Worm (Caenorhabditis elegans) whole organism, late embryonic: Measurements from ENCODE around the gene lag-1.

ENCODE experiments used
- F13H6.1 ChIP-seq: sonication (generic microtip); optimal IDR thresholded peaks from 2 replicates; lab custom pipeline; 2016; ENCODE audit warnings: missing genetic modification characterization, missing compliant biosample characterization
- K02D7.2 ChIP-seq: sonication (generic microtip); optimal IDR thresholded peaks from 2 replicates; lab custom pipeline; 2017; ENCODE audit warnings: mild to moderate bottlenecking, missing genetic modification characterization, missing compliant biosample characterization
- K09A11.1 ChIP-seq: sonication (generic microtip); optimal IDR thresholded peaks from 2 replicates; lab custom pipeline; 2017; ENCODE audit warnings: antibody characterized with exemption, mild to moderate bottlenecking, missing genetic modification characterization, missing compliant biosample characterization; ENCODE audit not compliant: insufficient read depth
- T23F11.4 ChIP-seq: fragments of 200-800 bp; sonication (Bioruptor generic); optimal IDR thresholded peaks from 2 replicates; lab custom pipeline; 2018; ENCODE audit warnings: mild to moderate bottlenecking, missing genetic modification characterization, missing compliant biosample characterization
- ama-1 ChIP-seq: fragments of 150-350 bp; optimal IDR thresholded peaks from 2 replicates; lab custom pipeline; 2014
- ceh-14 ChIP-seq: sonication (generic microtip); optimal IDR thresholded peaks from 2 replicates; lab custom pipeline; 2016; ENCODE audit warnings: missing genotype, missing genetic modification characterization, missing compliant biosample characterization
- ceh-18 ChIP-seq: sonication (generic microtip); optimal IDR thresholded peaks from 2 replicates; lab custom pipeline; 2016; ENCODE audit warnings: missing genetic modification characterization, missing compliant biosample characterization
- ceh-19 ChIP-seq: fragments of 200-800 bp; sonication (Bioruptor generic); optimal IDR thresholded peaks from 2 replicates; lab custom pipeline; 2018; ENCODE audit warnings: mild to moderate bottlenecking, missing genetic modification characterization, missing compliant biosample characterization
- ceh-2 ChIP-seq: sonication (generic microtip); optimal IDR thresholded peaks from 2 replicates; lab custom pipeline; 2016; ENCODE audit warnings: missing genotype, missing genetic modification characterization, missing compliant biosample characterization
- ceh-22 ChIP-seq: sonication (generic microtip); optimal IDR thresholded peaks from 2 replicates; lab custom pipeline; 2017; ENCODE audit warnings: missing biosample characterization, missing genetic modification characterization
- ceh-31 ChIP-seq: sonication (generic microtip); optimal IDR thresholded peaks from 2 replicates; lab custom pipeline; 2016; ENCODE audit warnings: missing genetic modification characterization, missing compliant biosample characterization
- ceh-34 ChIP-seq: sonication (generic microtip); optimal IDR thresholded peaks from 2 replicates; lab custom pipeline; 2016; ENCODE audit warnings: mild to moderate bottlenecking, missing genetic modification characterization, missing compliant biosample characterization
- che-1 ChIP-seq: sonication (generic microtip); optimal IDR thresholded peaks from 2 replicates; lab custom pipeline; 2016; ENCODE audit warnings: mild to moderate bottlenecking, missing genetic modification characterization, missing compliant biosample characterization
- dmd-4 ChIP-seq: sonication (generic microtip); optimal IDR thresholded peaks from 2 replicates; lab custom pipeline; 2016; ENCODE audit warnings: borderline replicate concordance, missing genetic modification characterization, missing compliant biosample characterization
- elt-2 ChIP-seq: sonication (generic microtip); optimal IDR thresholded peaks from 2 replicates; lab custom pipeline; 2016; ENCODE audit warnings: missing genetic modification reagents, missing genetic modification characterization, missing compliant biosample characterization
- elt-4 ChIP-seq: sonication (generic microtip); optimal IDR thresholded peaks from 2 replicates; lab custom pipeline; 2016; ENCODE audit warnings: missing genetic modification characterization, missing compliant biosample characterization
- ets-4 ChIP-seq: sonication (generic microtip); optimal IDR thresholded peaks from 2 replicates; lab custom pipeline; 2016; ENCODE audit warnings: missing genetic modification characterization, missing compliant biosample characterization
- eyg-1 ChIP-seq: sonication (generic microtip); optimal IDR thresholded peaks from 2 replicates; lab custom pipeline; 2016; ENCODE audit warnings: missing genotype, missing genetic modification characterization, missing compliant biosample characterization
- hlh-13 ChIP-seq: fragments of 200-800 bp; sonication (Bioruptor generic); optimal IDR thresholded peaks from 2 replicates; lab custom pipeline; 2018; ENCODE audit warnings: mild to moderate bottlenecking, missing genetic modification characterization, missing compliant biosample characterization
- hlh-30 ChIP-seq: sonication (generic microtip); optimal IDR thresholded peaks from 2 replicates; lab custom pipeline; 2017; ENCODE audit warnings: antibody characterized with exemption, missing genetic modification characterization, missing compliant biosample characterization; ENCODE audit not compliant: insufficient read depth
- hlh-6 ChIP-seq: sonication (generic microtip); optimal IDR thresholded peaks from 2 replicates; lab custom pipeline; 2016; ENCODE audit warnings: missing genotype, missing genetic modification characterization, missing compliant biosample characterization
- nfya-1 ChIP-seq: sonication (generic microtip); optimal IDR thresholded peaks from 2 replicates; lab custom pipeline; 2017; ENCODE audit warnings: missing genetic modification characterization, mild to moderate bottlenecking, missing compliant biosample characterization, antibody characterized with exemption, moderate library complexity
- nhr-11 ChIP-seq: fragments of 150-350 bp; optimal IDR thresholded peaks from 2 replicates; lab custom pipeline; 2014; ENCODE audit warnings: missing biosample characterization, missing genetic modification characterization
- odd-2 ChIP-seq: sonication (generic microtip); optimal IDR thresholded peaks from 2 replicates; lab custom pipeline; 2017; ENCODE audit warnings: antibody characterized with exemption, mild to moderate bottlenecking, missing genetic modification characterization, missing compliant biosample characterization
- pat-9 ChIP-seq: fragments of 200-800 bp; sonication (Bioruptor generic); optimal IDR thresholded peaks from 2 replicates; lab custom pipeline; 2018; ENCODE audit warnings: mild to moderate bottlenecking, missing genetic modification characterization, moderate library complexity, missing compliant biosample characterization
- pros-1 ChIP-seq: fragments of 150-350 bp; optimal IDR thresholded peaks from 2 replicates; lab custom pipeline; 2014; ENCODE audit warnings: missing biosample characterization, missing genetic modification reagents, missing genetic modification characterization
- ref-2 ChIP-seq: sonication (generic microtip); optimal IDR thresholded peaks from 2 replicates; lab custom pipeline; 2016; ENCODE audit warnings: missing genetic modification characterization, missing compliant biosample characterization
- rnt-1 ChIP-seq: sonication (generic microtip); optimal IDR thresholded peaks from 2 replicates; lab custom pipeline; 2016; ENCODE audit warnings: missing genetic modification characterization, missing compliant biosample characterization
- sdc-2 ChIP-seq: sonication (generic microtip); optimal IDR thresholded peaks from 2 replicates; lab custom pipeline; 2016; ENCODE audit warnings: missing genotype, missing genetic modification characterization, missing compliant biosample characterization
- sox-2 ChIP-seq: fragments of 200-800 bp; sonication (Bioruptor generic); IDR thresholded peaks from 2 replicates; pipeline ENCODE4 v1.3.6; 2022; ENCODE audit warnings: missing genetic modification reagents, missing genetic modification characterization, missing compliant biosample characterization
- sox-4 ChIP-seq: sonication (generic microtip); optimal IDR thresholded peaks from 2 replicates; lab custom pipeline; 2017; ENCODE audit warnings: mild to moderate bottlenecking, missing genetic modification characterization, inconsistent platforms, missing compliant biosample characterization
- syd-9 ChIP-seq: sonication (generic microtip); optimal IDR thresholded peaks from 2 replicates; lab custom pipeline; 2016; ENCODE audit warnings: mild to moderate bottlenecking, missing genetic modification characterization, moderate library complexity, missing compliant biosample characterization
- tbx-2 ChIP-seq: sonication (generic microtip); optimal IDR thresholded peaks from 2 replicates; lab custom pipeline; 2016; ENCODE audit warnings: missing genetic modification characterization, missing compliant biosample characterization
- ttx-3 ChIP-seq: sonication (generic microtip); optimal IDR thresholded peaks from 2 replicates; lab custom pipeline; 2016; ENCODE audit warnings: missing genetic modification reagents, missing genetic modification characterization, missing compliant biosample characterization
- unc-42 ChIP-seq: sonication (generic microtip); optimal IDR thresholded peaks from 2 replicates; lab custom pipeline; 2016; ENCODE audit warnings: missing genotype, missing genetic modification characterization, missing compliant biosample characterization
- unc-55 ChIP-seq: sonication (generic microtip); optimal IDR thresholded peaks from 2 replicates; lab custom pipeline; 2017; ENCODE audit warnings: missing biosample characterization, missing genetic modification reagents, missing genetic modification characterization

lag-1 gene

ce11 chrIV:6093477-6094314 lies 1.5 kb upstream of the lag-1 start, which contains the start of gene cpi-1:
cpi-1 (minus strand) TSS chrIV:6093680.
- TF ChIP-seq pros-1 (tag; lab: Kevin White, UChicago) (no peak), elt-4 (tag; lab: Kevin White, UChicago) (no peak), elt-2 (tag; lab: Kevin White, UChicago) (peak; percentile 1), ceh-19 (no peak)
- TF ChIP-seq, all 69 proteins: peak for 1

DNA sequence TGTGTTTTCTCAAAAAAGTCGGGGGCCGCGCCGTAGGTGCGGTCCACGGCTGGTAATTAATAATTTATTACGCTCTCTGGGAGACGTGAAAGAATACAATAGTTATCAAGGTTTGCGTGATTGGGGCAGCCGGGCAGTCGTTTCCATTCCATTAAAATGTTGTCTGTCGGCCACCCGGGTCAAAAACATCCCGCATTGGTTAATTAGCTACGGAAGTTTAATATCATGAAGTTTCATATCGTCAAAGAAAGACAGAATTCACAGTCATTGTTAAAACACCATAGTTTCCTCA lies 946 bp upstream of the lag-1 start:
- TF ChIP-seq odd-2: no peak
- no peak for TF ChIP-seq sox-4 (tag; lab: Kevin White, UChicago)
- no peak for TF ChIP-seq ceh-31

- TF ChIP-seq syd-9 (tag; lab: Kevin White, UChicago) (peak; percentile 59), ceh-2 (tag; lab: Kevin White, UChicago) (peak; percentile 6), ets-4 (tag; lab: Kevin White, UChicago) (peak; percentile 14), sdc-2 (tag; lab: Kevin White, UChicago) (peak; percentile 56), hlh-6 (tag; lab: Kevin White, UChicago) (no peak), K02D7.2 (no peak), ceh-22 (tag; lab: Kevin White, UChicago) (peak; percentile 22), K09A11.1 (peak; percentile 38), ttx-3 (tag; lab: Kevin White, UChicago) (no peak), ceh-14 (peak; percentile 49), ama-1 (lab: Kevin White, UChicago) (no peak), ceh-31 (peak; percentile 84), ref-2 (tag; lab: Kevin White, UChicago) (peak; percentile 56), pros-1 (tag; lab: Kevin White, UChicago) (peak; percentile 45), ceh-34 (tag; lab: Kevin White, UChicago) (peak; percentile 85), rnt-1 (peak; percentile 72), elt-2 (tag; lab: Kevin White, UChicago) (peak; percentile 46), dmd-4 (tag; lab: Kevin White, UChicago) (peak; percentile 1), sox-2 (peak; percentile 57), pat-9 (tag; lab: Kevin White, UChicago) (peak; percentile 26), eyg-1 (peak; percentile 3), F13H6.1 (tag; lab: Kevin White, UChicago) (peak; percentile 65), nfya-1 (tag; lab: Kevin White, UChicago) (peak; percentile 73), ceh-18 (tag; lab: Kevin White, UChicago) (peak; percentile 80), ceh-19 (peak; percentile 55), T23F11.4 (GFP tag; lab: Kevin White, UChicago) (peak; percentile 43), nhr-11 (tag; lab: Kevin White, UChicago) (no peak), hlh-30 (no peak), unc-55 (GFP tag; lab: Kevin White, UChicago) (no peak), unc-42 (peak; percentile 41), tbx-2 (tag; lab: Kevin White, UChicago) (peak; percentile 78), che-1 (tag; lab: Kevin White, UChicago) (no peak), hlh-13 (no peak)
Measured at ce11 chrIV:6097040-6097928, 2.1 kb downstream of the lag-1 start.
